Fruit fly (Drosophila melanogaster): ENCODE data around the gene RpL26.
A peak's percentile ranks its signal among the peaks of the same experiment; 100 is the strongest.

RpL26 gene

DNA sequence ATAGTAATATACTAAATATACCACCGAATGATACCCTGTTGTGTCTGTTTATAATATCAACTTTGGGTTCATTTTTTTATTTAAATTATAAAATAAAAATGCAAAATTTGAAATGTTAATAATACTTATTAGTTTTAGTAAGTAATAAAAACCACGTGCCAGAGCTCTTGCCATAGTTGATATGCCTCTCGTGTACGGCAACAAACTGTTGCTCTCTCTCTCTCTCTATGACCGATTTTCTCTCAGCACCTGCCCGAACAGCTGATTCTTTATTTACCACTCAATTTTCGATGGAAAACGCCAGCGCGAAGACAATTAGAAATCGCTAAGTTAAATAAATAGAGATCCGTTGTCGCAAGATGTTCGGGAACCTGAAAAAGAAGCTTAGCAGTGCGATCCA is 31.2 kb upstream of the RpL26 start, which contains the start of gene Dysb (continued):
- TF ChIP-seq CG15336 (GFP tag; IDR thresholded peaks at IDR 0.05) (peak; percentile 93), CG8319 (GFP tag; optimal IDR thresholded peaks at IDR 0.05) (peak; percentile 50), net (GFP tag; optimal IDR thresholded peaks at IDR 0.05) (no peak), lz (GFP tag; optimal IDR thresholded peaks at IDR 0.05) (peak; percentile 73), esn (GFP tag; optimal IDR thresholded peaks at IDR 0.05) (peak; percentile 91), CG3032 (tag; optimal IDR thresholded peaks at IDR 0.05) (peak; percentile 79), CG31627 (GFP tag; optimal IDR thresholded peaks at IDR 0.05) (peak; percentile 70), CG34406 (GFP tag; optimal IDR thresholded peaks at IDR 0.05) (peak; percentile 89)

DNA sequence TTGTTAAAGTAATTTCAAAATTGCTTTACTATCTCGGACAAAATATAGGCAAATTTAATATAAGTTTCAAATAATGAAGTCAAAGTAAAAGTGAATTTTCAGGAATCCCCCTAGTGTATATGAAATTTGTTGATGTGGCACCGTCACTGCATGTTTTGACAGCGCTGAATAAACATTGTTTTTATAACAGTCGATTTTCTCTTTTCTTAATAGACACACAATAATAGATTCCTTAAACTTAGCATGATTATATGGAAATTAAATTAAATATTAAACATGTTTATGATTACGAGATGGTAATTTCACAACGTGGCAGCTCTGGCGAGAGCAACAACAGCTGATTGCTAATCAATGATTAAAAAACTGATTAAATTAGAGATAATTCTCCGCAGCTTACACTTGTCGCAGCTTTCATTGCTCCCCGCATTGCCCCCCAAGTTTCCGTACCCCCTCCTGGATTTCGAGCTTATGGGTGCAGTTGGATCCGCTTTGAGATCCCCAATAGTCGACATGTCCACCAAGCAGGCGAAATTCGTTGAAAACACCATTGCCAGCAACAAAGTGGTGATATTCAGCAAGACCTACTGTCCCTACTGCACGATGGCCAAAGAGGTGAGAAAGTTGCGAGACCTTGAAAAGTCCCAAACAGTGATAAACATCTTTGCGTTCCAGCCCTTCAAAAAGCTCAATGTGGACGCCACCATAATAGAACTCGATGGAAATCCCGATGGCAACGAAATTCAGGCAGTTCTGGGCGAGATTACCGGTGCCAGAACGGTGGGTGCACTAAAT is 29.4 kb upstream of the RpL26 start, which contains the start of gene Grx1:
TSS of gene Grx1 (plus strand) at position 196 of the 792 bp plus-strand sequence.
- TF ChIP-seq Hr4 (GFP tag; optimal IDR thresholded peaks at IDR 0.05) (peak; percentile 63), CG11294 (GFP tag; IDR thresholded peaks at IDR 0.05) (no peak), Hr39 (GFP tag; optimal IDR thresholded peaks at IDR 0.05) (peak; percentile 56), pdm3 (GFP tag; optimal IDR thresholded peaks at IDR 0.05) (peak; percentile 76), dsx (GFP tag; optimal IDR thresholded peaks at IDR 0.05; ENCODE audit: poor library complexity, severe bottlenecking) (peak; percentile 64), Blimp-1 (GFP tag; optimal IDR thresholded peaks at IDR 0.05) (peak; percentile 68), CG3032 (tag; optimal IDR thresholded peaks at IDR 0.05) (peak; percentile 34), Gug (GFP tag; IDR thresholded peaks at IDR 0.05) (0 out of 2 replicates have a peak, but pooled peaks have one; percentile 17), CG1621 (tag; optimal IDR thresholded peaks at IDR 0.05) (no peak), CG4318 (GFP tag; optimal IDR thresholded peaks at IDR 0.05) (no peak), CG3919 (GFP tag; optimal IDR thresholded peaks at IDR 0.05) (peak; percentile 69), Sox15 (GFP tag; optimal IDR thresholded peaks at IDR 0.05) (no peak), CG10631 (GFP tag; optimal IDR thresholded peaks at IDR 0.05) (peak; percentile 50), CG8632 (GFP tag; optimal IDR thresholded peaks at IDR 0.05) (peak; percentile 47), esn (GFP tag; optimal IDR thresholded peaks at IDR 0.05) (peak; percentile 62), dac (GFP tag; optimal IDR thresholded peaks at IDR 0.05) (no peak), svp (GFP tag) (peak; percentile 64), Met (GFP tag; optimal IDR thresholded peaks at IDR 0.05) (peak; percentile 60), CG8119 (GFP tag; IDR thresholded peaks at IDR 0.05) (no peak), Eip93F (GFP tag; optimal IDR thresholded peaks at IDR 0.05) (no peak), vri (GFP tag; optimal IDR thresholded peaks at IDR 0.05) (peak; percentile 61), Hr38 (GFP tag; optimal IDR thresholded peaks at IDR 0.05) (no peak), CG10669 (GFP tag; optimal IDR thresholded peaks at IDR 0.05) (peak; percentile 41), Lpt (GFP tag; optimal IDR thresholded peaks at IDR 0.05) (peak; percentile 48), Smox (GFP tag; optimal IDR thresholded peaks at IDR 0.05) (peak; percentile 74), CG8319 (GFP tag; optimal IDR thresholded peaks at IDR 0.05) (peak; percentile 9), lz (GFP tag; optimal IDR thresholded peaks at IDR 0.05) (peak; percentile 70), CG6163 (GFP tag; IDR thresholded peaks at IDR 0.05) (peak; percentile 66), OdsH (GFP tag; optimal IDR thresholded peaks at IDR 0.05) (peak; percentile 64), CG34406 (GFP tag; optimal IDR thresholded peaks at IDR 0.05) (peak; percentile 48), Ets96B (tag; optimal IDR thresholded peaks at IDR 0.05) (peak; percentile 43), CG6792 (GFP tag; optimal IDR thresholded peaks at IDR 0.05) (peak; percentile 53), CG11902 (GFP tag; optimal IDR thresholded peaks at IDR 0.05) (peak; percentile 26), Sox102F (GFP tag; optimal IDR thresholded peaks at IDR 0.05) (peak; percentile 61), fd85E (GFP tag; optimal IDR thresholded peaks at IDR 0.05) (no peak), Sox14 (GFP tag; optimal IDR thresholded peaks at IDR 0.05) (peak; percentile 47), salr (GFP tag; optimal IDR thresholded peaks at IDR 0.05) (peak in 1 of 2 experiments; percentile 9), CG6276 (GFP tag; optimal IDR thresholded peaks at IDR 0.05) (no peak), Eip75B (GFP tag; optimal IDR thresholded peaks at IDR 0.05) (peak; percentile 64), CG9139 (GFP tag; optimal IDR thresholded peaks at IDR 0.05) (no peak), Ets21C (GFP tag; optimal IDR thresholded peaks at IDR 0.05) (peak; percentile 38), CG7368 (GFP tag; optimal IDR thresholded peaks at IDR 0.05) (no peak), topi (GFP tag; optimal IDR thresholded peaks at IDR 0.05) (peak; percentile 40), achi (GFP tag; optimal IDR thresholded peaks at IDR 0.05) (peak; percentile 87), CG6854 (GFP tag; optimal IDR thresholded peaks at IDR 0.05) (no peak), CG15336 (GFP tag; IDR thresholded peaks at IDR 0.05) (peak; percentile 26; the same call in 1 of the 2 replicates)

Measured in whole organism, prepupa.